Fruit fly (Drosophila melanogaster): ENCODE data around the gene RpL40.

RpL40 gene

DNA sequence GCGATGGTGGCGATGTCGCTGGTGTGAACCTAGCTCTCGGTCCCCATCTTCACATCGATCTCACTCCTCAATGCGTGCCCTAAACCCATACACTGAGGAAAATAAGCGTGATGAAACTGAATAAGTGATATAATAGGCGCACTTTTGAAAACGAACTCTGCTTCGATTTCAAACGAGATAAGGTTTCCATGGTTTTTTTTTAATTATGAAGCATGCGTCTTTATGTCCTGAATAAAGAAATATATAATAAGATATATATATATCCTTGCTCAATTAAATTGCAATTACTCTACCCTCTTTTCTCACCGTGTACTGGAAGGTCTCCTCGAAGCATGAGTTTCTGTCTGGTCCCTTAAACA, 4.6 kb upstream of the RpL40 start (continued):
- TF ChIP-seq wor (GFP tag; IDR thresholded peaks at IDR 0.05) (no peak), CG14667 (GFP tag; IDR thresholded peaks at IDR 0.05) (no peak), esg (GFP tag; conservative IDR thresholded peaks at IDR 0.05) (0 out of 2 replicates have a peak, but pooled peaks have one; percentile 11), ind (GFP tag; optimal IDR thresholded peaks at IDR 0.05) (peak; percentile 45), HLHmδ (GFP tag; optimal IDR thresholded peaks at IDR 0.05) (no peak), Dref (GFP tag; IDR thresholded peaks at IDR 0.05) (no peak), CG15269 (tag; optimal IDR thresholded peaks at IDR 0.05) (peak; percentile 49), Bteb2 (GFP tag; optimal IDR thresholded peaks at IDR 0.05) (no peak), CG10366 (GFP tag; IDR thresholded peaks at IDR 0.05) (peak; percentile 18; the same call in 1 of the 2 replicates), Ets97D (GFP tag; optimal IDR thresholded peaks at IDR 0.05) (no peak), gfzf (GFP tag; optimal IDR thresholded peaks at IDR 0.05) (no peak), CG1603 (tag; optimal IDR thresholded peaks at IDR 0.05) (peak; percentile 13), sr (GFP tag; IDR thresholded peaks at IDR 0.05) (no peak), CG31441 (GFP tag; IDR thresholded peaks at IDR 0.05) (peak; percentile 86), caup (GFP tag; optimal IDR thresholded peaks at IDR 0.05; ENCODE audit: severe bottlenecking) (peak; percentile 22), vnd (GFP tag; IDR thresholded peaks at IDR 0.05; ENCODE audit: partially characterized antibody) (no peak), CG10959 (GFP tag; IDR thresholded peaks at IDR 0.05) (peak; percentile 66), Rx (GFP tag; IDR thresholded peaks at IDR 0.05) (peak; percentile 18; the same call in 1 of the 2 replicates), CG11560 (tag; IDR thresholded peaks at IDR 0.05) (no peak), slou (GFP tag; optimal IDR thresholded peaks at IDR 0.05) (no peak), Opbp (GFP tag; IDR thresholded peaks at IDR 0.05; ENCODE audit: partially characterized antibody) (no peak), seq (GFP tag; IDR thresholded peaks at IDR 0.05) (no peak), vfl (GFP tag; optimal IDR thresholded peaks at IDR 0.05) (no peak), hb (GFP tag; IDR thresholded peaks at IDR 0.05; ENCODE audit: partially characterized antibody) (no peak), pb (GFP tag; optimal IDR thresholded peaks at IDR 0.05) (no peak), gsb (GFP tag; IDR thresholded peaks at IDR 0.05) (no peak), knrl (GFP tag; IDR thresholded peaks at IDR 0.05; ENCODE audit: partially characterized antibody) (no peak), CG6175 (GFP tag; IDR thresholded peaks at IDR 0.05) (no peak), CG11398 (GFP tag; optimal IDR thresholded peaks at IDR 0.05) (no peak), CG3847 (GFP tag; IDR thresholded peaks at IDR 0.05) (peak; percentile 53), CG3995 (GFP tag; optimal IDR thresholded peaks at IDR 0.05) (no peak), CG7928 (GFP tag; optimal IDR thresholded peaks at IDR 0.05) (no peak), CG12155 (GFP tag; optimal IDR thresholded peaks at IDR 0.05) (peak; percentile 46), D19B (GFP tag; optimal IDR thresholded peaks at IDR 0.05) (peak; percentile 38), lab (GFP tag; optimal IDR thresholded peaks at IDR 0.05) (peak; percentile 60), Hmr (GFP tag; optimal IDR thresholded peaks at IDR 0.05) (peak; percentile 58), otp (GFP tag; IDR thresholded peaks at IDR 0.05) (0 out of 3 replicates have a peak, but pooled peaks have one; percentile 59), CG17359 (tag; optimal IDR thresholded peaks at IDR 0.05) (peak; percentile 54), Scr (GFP tag; IDR thresholded peaks at IDR 0.05; ENCODE audit: partially characterized antibody) (no peak), CG11504 (tag; optimal IDR thresholded peaks at IDR 0.05) (peak; percentile 65), toy (GFP tag; IDR thresholded peaks at IDR 0.05) (no peak), Blimp-1 (GFP tag; optimal IDR thresholded peaks at IDR 0.05) (peak; percentile 64), Lpt (GFP tag; optimal IDR thresholded peaks at IDR 0.05) (no peak), CG8478 (optimal IDR thresholded peaks at IDR 0.05) (no peak), sisA (GFP tag; IDR thresholded peaks at IDR 0.05) (0 out of 2 replicates have a peak, but pooled peaks have one; percentile 28), CG7987 (GFP tag; optimal IDR thresholded peaks at IDR 0.05) (peak; percentile 25), CG13424 (tag; optimal IDR thresholded peaks at IDR 0.05) (peak; percentile 58), Aef1 (GFP tag; IDR thresholded peaks at IDR 0.05) (no peak; the same call in 2 of the 3 replicates), CG32532 (GFP tag; IDR thresholded peaks at IDR 0.05) (peak; percentile 67; the same call in 1 of the 2 replicates), CG10431 (GFP tag; optimal IDR thresholded peaks at IDR 0.05) (peak; percentile 33), fd3F (GFP tag; optimal IDR thresholded peaks at IDR 0.05) (no peak)

Measured in whole organism, embryonic.